Worm (Caenorhabditis elegans) whole organism, L4 larva: Measurements from ENCODE around the gene glr-2.
A peak's percentile ranks its signal among the peaks of the same experiment; 100 is the strongest.

Source experiments
- F49E8.2 ChIP-seq: sonication (generic microtip); optimal IDR thresholded peaks from 2 replicates; lab custom pipeline; 2016; ENCODE audit warnings: missing compliant biosample characterization, mild to moderate bottlenecking, missing genetic modification characterization, borderline replicate concordance
- Y105C5A.15 ChIP-seq: fragments of 200-800 bp; sonication (Bioruptor generic); IDR thresholded peaks from 2 replicates; pipeline ENCODE4 v1.3.6; 2022; ENCODE audit warnings: missing genetic modification characterization, missing compliant biosample characterization
- Y48G9A.11 ChIP-seq: fragments of 200-800 bp; sonication (Bioruptor generic); IDR thresholded peaks from 2 replicates; pipeline ENCODE4 v1.3.6; 2022; ENCODE audit warnings: missing genetic modification reagents, missing genetic modification characterization, missing compliant biosample characterization
- Y5F2A.4 ChIP-seq: fragments of 200-800 bp; sonication (Bioruptor generic); optimal IDR thresholded peaks from 2 replicates; lab custom pipeline; 2018; ENCODE audit warnings: mild to moderate bottlenecking, missing genetic modification characterization, missing compliant biosample characterization
- Y75B8A.6 ChIP-seq: fragments of 200-800 bp; sonication (Bioruptor generic); IDR thresholded peaks from 2 replicates; pipeline ENCODE4 v1.3.6; 2022; ENCODE audit warnings: missing genetic modification reagents, missing genetic modification characterization, missing compliant biosample characterization
- ZK337.2 ChIP-seq: fragments of 200-800 bp; sonication (Bioruptor generic); IDR thresholded peaks from 2 replicates; pipeline ENCODE4 v1.3.6; 2022; ENCODE audit warnings: missing genetic modification reagents, missing genetic modification characterization, missing compliant biosample characterization
- ceh-20 ChIP-seq: fragments of 200-800 bp; sonication (Bioruptor generic); IDR thresholded peaks from 2 replicates; pipeline ENCODE4 v1.3.6; 2022; ENCODE audit warnings: missing genetic modification reagents, missing genetic modification characterization, missing compliant biosample characterization
- ceh-44 ChIP-seq: fragments of 200-800 bp; sonication (Bioruptor generic); IDR thresholded peaks from 2 replicates; pipeline ENCODE4 v1.3.6; 2022; ENCODE audit warnings: missing genetic modification reagents, missing genetic modification characterization, missing compliant biosample characterization
- cey-2 ChIP-seq: sonication (generic microtip); optimal IDR thresholded peaks from 3 replicates; lab custom pipeline; 2017; ENCODE audit warnings: missing genetic modification characterization, mild to moderate bottlenecking, missing compliant biosample characterization, antibody characterized with exemption, borderline replicate concordance; ENCODE audit not compliant: insufficient read depth
- daf-16 ChIP-seq, 3 experiments: sonication (generic microtip); optimal IDR thresholded peaks; 2 replicates each; lab custom pipeline; 2016 to 2017; ENCODE audit warnings: missing genetic modification characterization in 3 of 3, missing genetic modification reagents in 3 of 3, mild to moderate bottlenecking in 2 of 3, missing compliant biosample characterization in 2 of 3, missing biosample characterization in 1 of 3, moderate library complexity in 1 of 3
- daf-8 ChIP-seq: fragments of 200-800 bp; sonication (Bioruptor generic); IDR thresholded peaks from 2 replicates; pipeline ENCODE4 v1.3.6; 2022; ENCODE audit warnings: missing genetic modification characterization, missing compliant biosample characterization
- dmd-6 ChIP-seq: fragments of 200-800 bp; sonication (Bioruptor generic); IDR thresholded peaks from 2 replicates; pipeline ENCODE4 v1.3.6; 2022; ENCODE audit warnings: missing genetic modification reagents, missing genetic modification characterization, missing compliant biosample characterization
- dmd-8 ChIP-seq: fragments of 200-800 bp; sonication (Bioruptor generic); IDR thresholded peaks from 2 replicates; pipeline ENCODE4 v1.3.6; 2022; ENCODE audit warnings: missing genetic modification characterization, missing compliant biosample characterization
- dpl-1 ChIP-seq: fragments of 150-350 bp; optimal IDR thresholded peaks from 2 replicates; lab custom pipeline; 2014; ENCODE audit warnings: missing biosample characterization, missing genetic modification reagents, missing genetic modification characterization
- dve-1 ChIP-seq: sonication (generic microtip); optimal IDR thresholded peaks from 2 replicates; lab custom pipeline; 2017; ENCODE audit warnings: antibody characterized with exemption, mild to moderate bottlenecking, missing genetic modification characterization, missing compliant biosample characterization; ENCODE audit not compliant: insufficient read depth
- egl-27 ChIP-seq: sonication (generic microtip); optimal IDR thresholded peaks from 3 replicates; lab custom pipeline; 2017; ENCODE audit warnings: missing biosample characterization, missing genetic modification reagents, missing genetic modification characterization
- egl-43 ChIP-seq: fragments of 200-800 bp; sonication (Bioruptor generic); IDR thresholded peaks from 2 replicates; pipeline ENCODE4 v1.3.6; 2022; ENCODE audit warnings: missing genetic modification reagents, missing genetic modification characterization, missing compliant biosample characterization
- hlh-30 ChIP-seq: sonication (generic microtip); optimal IDR thresholded peaks from 2 replicates; lab custom pipeline; 2017; ENCODE audit warnings: antibody characterized with exemption, mild to moderate bottlenecking, missing genetic modification characterization, missing compliant biosample characterization; ENCODE audit not compliant: insufficient read depth
- hmg-1.1 ChIP-seq: fragments of 200-800 bp; sonication (Bioruptor generic); IDR thresholded peaks from 2 replicates; pipeline ENCODE4 v1.3.6; 2022; ENCODE audit warnings: missing genetic modification reagents, missing genetic modification characterization, missing compliant biosample characterization
- lin-29 ChIP-seq: fragments of 200-800 bp; sonication (Bioruptor generic); IDR thresholded peaks from 2 replicates; pipeline ENCODE4 v1.3.6; 2022; ENCODE audit warnings: missing genetic modification reagents, missing genetic modification characterization, missing compliant biosample characterization
- lin-38 ChIP-seq: fragments of 200-800 bp; sonication (Bioruptor generic); IDR thresholded peaks from 2 replicates; pipeline ENCODE4 v1.3.6; 2022; ENCODE audit warnings: missing genetic modification reagents, missing genetic modification characterization, missing compliant biosample characterization
- lsy-2 ChIP-seq, 2 experiments: fragments of 150-350 bp in 1 of 2; sonication (generic microtip) in 1 of 2; optimal IDR thresholded peaks; 2 replicates each; lab custom pipeline; 2014 to 2017; ENCODE audit warnings: missing biosample characterization in 2 of 2, missing genetic modification characterization in 2 of 2
- mdl-1 ChIP-seq, 2 experiments: fragments of 150-350 bp in 1 of 2; sonication (generic microtip) in 1 of 2; optimal IDR thresholded peaks; 2 replicates each; lab custom pipeline; 2014 to 2017; ENCODE audit warnings: missing biosample characterization in 2 of 2, missing genetic modification characterization in 2 of 2
- mdt-29 ChIP-seq: fragments of 200-800 bp; sonication (Bioruptor generic); IDR thresholded peaks from 2 replicates; pipeline ENCODE4 v1.3.6; 2022; ENCODE audit warnings: missing genetic modification reagents, missing genetic modification characterization, missing compliant biosample characterization
- mep-1 ChIP-seq: fragments of 150-350 bp; sonication (generic microtip); optimal IDR thresholded peaks from 3 replicates; lab custom pipeline; 2014; ENCODE audit warnings: missing biosample characterization, missing genetic modification characterization
- mes-2 ChIP-seq: sonication (generic microtip); optimal IDR thresholded peaks from 2 replicates; lab custom pipeline; 2016; ENCODE audit warnings: missing genotype, mild to moderate bottlenecking, missing genetic modification characterization, missing compliant biosample characterization; ENCODE audit not compliant: poor library complexity, severe bottlenecking
- mxl-3 ChIP-seq: fragments of 200-800 bp; sonication (Bioruptor generic); optimal IDR thresholded peaks from 2 replicates; lab custom pipeline; 2018; ENCODE audit warnings: mild to moderate bottlenecking, missing genetic modification characterization, missing compliant biosample characterization
- nhr-102 ChIP-seq: sonication (generic microtip); optimal IDR thresholded peaks from 2 replicates; lab custom pipeline; 2016; ENCODE audit warnings: mild to moderate bottlenecking, missing genetic modification characterization, moderate library complexity, missing compliant biosample characterization
- nhr-41 ChIP-seq: fragments of 200-800 bp; sonication (Bioruptor generic); IDR thresholded peaks from 2 replicates; pipeline ENCODE4 v1.3.6; 2022; ENCODE audit warnings: missing genetic modification reagents, missing genetic modification characterization, missing compliant biosample characterization
- nhr-42 ChIP-seq: fragments of 200-800 bp; sonication (Bioruptor generic); IDR thresholded peaks from 2 replicates; pipeline ENCODE4 v1.3.6; 2022; ENCODE audit warnings: missing genetic modification characterization, missing compliant biosample characterization
- nhr-48 ChIP-seq: sonication (generic microtip); optimal IDR thresholded peaks from 2 replicates; lab custom pipeline; 2016; ENCODE audit warnings: mild to moderate bottlenecking, missing genetic modification characterization, missing compliant biosample characterization
- pha-4 ChIP-seq, 2 experiments: fragments of 150-350 bp in 1 of 2; fragments of 200-800 bp in 1 of 2; sonication (Bioruptor generic) in 1 of 2; IDR thresholded peaks in 1 of 2; optimal IDR thresholded peaks in 1 of 2; 2 replicates each; pipeline versions ENCODE4 v1.3.6 to Lab custom; 2014 to 2022; ENCODE audit warnings: missing genetic modification characterization in 2 of 2, missing genetic modification reagents in 2 of 2, missing biosample characterization in 1 of 2, missing compliant biosample characterization in 1 of 2
- php-3 ChIP-seq: fragments of 200-800 bp; sonication (Bioruptor generic); IDR thresholded peaks from 2 replicates; pipeline ENCODE4 v1.3.6; 2022; ENCODE audit warnings: missing genetic modification reagents, missing genetic modification characterization, missing compliant biosample characterization
- rbr-2 ChIP-seq: sonication (generic microtip); optimal IDR thresholded peaks from 2 replicates; lab custom pipeline; 2016; ENCODE audit warnings: missing genotype, missing genetic modification characterization, missing compliant biosample characterization
- saeg-2 ChIP-seq: fragments of 200-800 bp; sonication (Bioruptor generic); IDR thresholded peaks from 2 replicates; pipeline ENCODE4 v1.3.6; 2022; ENCODE audit warnings: missing genetic modification reagents, missing genetic modification characterization, missing compliant biosample characterization
- set-16 ChIP-seq: fragments of 200-800 bp; sonication (Bioruptor generic); IDR thresholded peaks from 2 replicates; pipeline ENCODE4 v1.3.6; 2022; ENCODE audit warnings: missing genetic modification reagents, missing genetic modification characterization, missing compliant biosample characterization
- skn-1 ChIP-seq: fragments of 150-350 bp; optimal IDR thresholded peaks from 2 replicates; lab custom pipeline; 2014; ENCODE audit warnings: missing biosample characterization, missing genetic modification characterization
- snpc-1.2 ChIP-seq: fragments of 200-800 bp; sonication (Bioruptor generic); IDR thresholded peaks from 2 replicates; pipeline ENCODE4 v1.3.6; 2022; ENCODE audit warnings: missing genetic modification reagents, missing genetic modification characterization, missing compliant biosample characterization
- snpc-4 ChIP-seq: fragments of 150-350 bp; optimal IDR thresholded peaks from 2 replicates; lab custom pipeline; 2014; ENCODE audit warnings: missing biosample characterization, missing genetic modification characterization
- tag-97 ChIP-seq: fragments of 200-800 bp; sonication (Bioruptor generic); IDR thresholded peaks from 2 replicates; pipeline ENCODE4 v1.3.6; 2022; ENCODE audit warnings: missing genetic modification characterization, missing compliant biosample characterization
- unc-62 ChIP-seq, 3 experiments: fragments of 150-350 bp in 1 of 3; sonication (generic microtip); optimal IDR thresholded peaks in 2 of 3; peaks in 1 of 3; 1 replicate in 1 of 3; 2 replicates in 2 of 3; lab custom pipeline; 2014 to 2017; ENCODE audit warnings: missing biosample characterization in 3 of 3, missing genetic modification characterization in 3 of 3, missing genetic modification reagents in 3 of 3, missing genotype in 1 of 3
- vab-7 ChIP-seq: fragments of 200-800 bp; sonication (Bioruptor generic); IDR thresholded peaks from 2 replicates; pipeline ENCODE4 v1.3.6; 2022; ENCODE audit warnings: missing genetic modification reagents, missing genetic modification characterization, missing compliant biosample characterization
- zfp-2 ChIP-seq: sonication (generic microtip); optimal IDR thresholded peaks from 2 replicates; lab custom pipeline; 2016; ENCODE audit warnings: mild to moderate bottlenecking, missing genetic modification characterization, missing compliant biosample characterization
- zfp-3 ChIP-seq: fragments of 200-800 bp; sonication (Bioruptor generic); conservative IDR thresholded peaks from 2 replicates; pipeline ENCODE4 v1.3.6; 2022; ENCODE audit warnings: missing genetic modification reagents, missing genetic modification characterization, missing compliant biosample characterization
- ztf-11 ChIP-seq: fragments of 150-350 bp; optimal IDR thresholded peaks from 2 replicates; lab custom pipeline; 2014; ENCODE audit warnings: missing biosample characterization, missing genetic modification characterization
- ztf-7 ChIP-seq: fragments of 150-350 bp; optimal IDR thresholded peaks from 2 replicates; lab custom pipeline; 2014; ENCODE audit warnings: missing biosample characterization, missing genetic modification characterization

glr-2 gene

DNA sequence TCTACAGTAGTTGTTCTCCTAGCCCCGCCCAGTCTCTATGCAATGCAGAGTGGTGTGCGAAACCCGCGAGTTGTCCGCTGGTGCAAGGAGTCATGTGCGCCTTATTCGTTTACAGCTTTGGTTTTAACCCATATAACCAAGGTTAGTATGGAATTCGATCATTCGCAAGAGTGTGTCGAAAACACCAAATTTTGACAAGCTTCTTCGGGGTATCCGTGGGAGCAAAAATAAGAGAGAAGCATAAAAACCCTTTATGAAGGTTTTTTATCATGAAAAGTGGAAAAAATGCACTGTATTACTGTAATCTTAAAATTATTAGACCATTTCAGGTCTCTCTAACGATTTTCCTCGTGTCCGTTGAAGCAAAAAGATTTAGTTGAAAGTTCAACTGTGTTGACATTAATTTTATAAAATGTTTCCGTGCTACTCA lies 2.6 kb downstream of the glr-2 start (continued):
- no peak for TF ChIP-seq dmd-8 (GFP tag; lab: Robert Waterston, UW)
- no peak for TF ChIP-seq ceh-20 (GFP tag; lab: Robert Waterston, UW)
- TF ChIP-seq ZK337.2, result no peak
- TF ChIP-seq unc-62 (GFP tag; optimal IDR thresholded peaks at IDR 0.05 in 1 of 2; lab: Kevin White, UChicago), result peak in 1 of 2 experiments; percentile 28
- TF ChIP-seq unc-62 (tag; optimal IDR thresholded peaks at IDR 0.05; lab: Kevin White, UChicago), result no peak
- no peak for TF ChIP-seq dmd-6
- no peak for TF ChIP-seq skn-1
- no peak for TF ChIP-seq hmg-1.1
- TF ChIP-seq pha-4 (GFP tag; IDR thresholded peaks at IDR 0.05; lab: Robert Waterston, UW), result no peak
- no peak for TF ChIP-seq pha-4 (tag; optimal IDR thresholded peaks at IDR 0.05; lab: Kevin White, UChicago)
- no peak for TF ChIP-seq daf-8 (GFP tag; lab: Robert Waterston, UW)
- peak; percentile 55 for TF ChIP-seq nhr-102 (tag; lab: Kevin White, UChicago)
- peak; percentile 64 for TF ChIP-seq lin-38
- peak; percentile 63 for TF ChIP-seq mes-2 (tag; lab: Kevin White, UChicago)
- TF ChIP-seq mdt-29 (GFP tag; lab: Robert Waterston, UW), result peak; percentile 55
- TF ChIP-seq mdl-1 (tag; optimal IDR thresholded peaks at IDR 0.05; lab: Kevin White, UChicago), result no peak
- no peak for TF ChIP-seq ztf-11
- TF ChIP-seq ztf-7 (tag; lab: Kevin White, UChicago), result no peak
- TF ChIP-seq set-16 (GFP tag; lab: Robert Waterston, UW), result no peak
- TF ChIP-seq zfp-2, result no peak
- peak; percentile 51 for TF ChIP-seq dve-1 (tag; lab: Kevin White, UChicago)
- peak; percentile 35 for TF ChIP-seq nhr-48 (tag; lab: Kevin White, UChicago)

ce11 chrIII:7141285-7141715 lies 3.5 kb downstream of the glr-2 start:
- peak; percentile 84; the same call in 1 of the 2 replicates for TF ChIP-seq mdt-29 (GFP tag; lab: Robert Waterston, UW)
- no peak for TF ChIP-seq zfp-2
- TF ChIP-seq lin-38, result peak; percentile 68
- peak in 1 of 2 experiments; percentile 71 for TF ChIP-seq lsy-2 (tag; optimal IDR thresholded peaks at IDR 0.05; lab: Kevin White, UChicago)
- TF ChIP-seq vab-7, result peak; percentile 36; the same call in 1 of the 2 replicates
- TF ChIP-seq ceh-44 (GFP tag; lab: Robert Waterston, UW), result no peak
- peak; percentile 69 for TF ChIP-seq snpc-1.2 (GFP tag; lab: Robert Waterston, UW)
- peak; percentile 22 for TF ChIP-seq egl-27 (tag; lab: Kevin White, UChicago)
- no peak for TF ChIP-seq cey-2
- peak; percentile 88 for TF ChIP-seq snpc-4 (tag; lab: Kevin White, UChicago)
- 0 out of 2 replicates have a peak, but pooled peaks have one; percentile 59 for TF ChIP-seq Y105C5A.15 (GFP tag; lab: Robert Waterston, UW)
- peak; percentile 69; the same call in 1 of the 2 replicates for TF ChIP-seq Y75B8A.6 (GFP tag; lab: Robert Waterston, UW)
- TF ChIP-seq Y48G9A.11, result peak; percentile 84
- TF ChIP-seq egl-43, result peak; percentile 54
- no peak for TF ChIP-seq nhr-41 (GFP tag; lab: Robert Waterston, UW)
- peak; percentile 61 for TF ChIP-seq Y5F2A.4 (GFP tag; lab: Kevin White, UChicago)
- peak; percentile 74 to 78 for TF ChIP-seq mdl-1 (tag; optimal IDR thresholded peaks at IDR 0.05; lab: Kevin White, UChicago)
- TF ChIP-seq F49E8.2, result peak; percentile 89
- peak; percentile 33 for TF ChIP-seq dpl-1
- peak; percentile 50 for TF ChIP-seq nhr-48 (tag; lab: Kevin White, UChicago)
- peak; percentile 68 for TF ChIP-seq mxl-3
- TF ChIP-seq rbr-2 (tag; lab: Kevin White, UChicago), result peak; percentile 39
- TF ChIP-seq saeg-2 (GFP tag; lab: Robert Waterston, UW), result no peak
- peak; percentile 81 for TF ChIP-seq nhr-102 (tag; lab: Kevin White, UChicago)
- peak; percentile 70 for TF ChIP-seq dmd-6
- peak; percentile 83 for TF ChIP-seq mep-1 (tag; lab: Kevin White, UChicago)
- TF ChIP-seq tag-97 (GFP tag; lab: Robert Waterston, UW), result no peak
- TF ChIP-seq lin-29 (GFP tag; lab: Robert Waterston, UW), result no peak
- TF ChIP-seq hlh-30, result peak; percentile 72
- TF ChIP-seq daf-16 (GFP tag; optimal IDR thresholded peaks at IDR 0.05; lab: Kevin White, UChicago), result peak; percentile 50 to 53
- TF ChIP-seq daf-16 (tag; optimal IDR thresholded peaks at IDR 0.05; lab: Kevin White, UChicago), result peak; percentile 78
- peak; percentile 89 for TF ChIP-seq php-3 (GFP tag; lab: Robert Waterston, UW)
- TF ChIP-seq nhr-42 (GFP tag; lab: Robert Waterston, UW), result peak; percentile 68; the same call in 1 of the 2 replicates
- TF ChIP-seq zfp-3 (GFP tag; lab: Robert Waterston, UW), result peak; percentile 59; the same call in 1 of the 2 replicates
